Worm (Caenorhabditis elegans): Measurements from ENCODE around the gene T07A9.15.
A peak's percentile ranks its signal among the peaks of the same experiment; 100 is the strongest.

- TF ChIP-seq nhr-90 (tag; optimal IDR thresholded peaks at IDR 0.05; ENCODE audit: poor library complexity) (no peak), dpl-1 (GFP tag; optimal IDR thresholded peaks at IDR 0.05) (peak; percentile 49 to 76 (median 64)), aha-1 (tag; optimal IDR thresholded peaks at IDR 0.05) (no peak), pax-3 (tag; optimal IDR thresholded peaks at IDR 0.05) (no peak), nhr-28 (tag; optimal IDR thresholded peaks at IDR 0.05) (no peak), egl-13 (tag; optimal IDR thresholded peaks at IDR 0.05) (no peak), nhr-11 (tag; optimal IDR thresholded peaks at IDR 0.05) (no peak), mef-2 (tag; optimal IDR thresholded peaks at IDR 0.05) (no peak), elt-2 (tag; optimal IDR thresholded peaks at IDR 0.05) (no peak), lin-15B (tag; optimal IDR thresholded peaks at IDR 0.05) (peak; percentile 5), nhr-85 (tag) (no peak), lsy-2 (tag; optimal IDR thresholded peaks at IDR 0.05) (peak; percentile 51 to 82), nhr-76 (tag; optimal IDR thresholded peaks at IDR 0.05) (no peak)
Observed at ce11 chrIV:425546-425945, 32.2 kb upstream of the T07A9.15 start.
